Fruit fly (Drosophila melanogaster): ENCODE measurements around the gene Mcm10.

dm6 chr2L:21142501-21142849 is 37.3 kb upstream of the Mcm10 start:
- TF ChIP-seq Hr38 (GFP tag; optimal IDR thresholded peaks at IDR 0.05) (no peak), pdm3 (GFP tag; optimal IDR thresholded peaks at IDR 0.05) (no peak), Hr39 (GFP tag; optimal IDR thresholded peaks at IDR 0.05) (no peak), Sox102F (GFP tag; optimal IDR thresholded peaks at IDR 0.05) (no peak), CG15336 (GFP tag; IDR thresholded peaks at IDR 0.05) (no peak), CG8119 (GFP tag; IDR thresholded peaks at IDR 0.05) (no peak), CG31627 (GFP tag; optimal IDR thresholded peaks at IDR 0.05) (no peak)

All from whole organism, prepupa.